In genomic region chr3L:4365197-4365596, dm6 we compare ENCODE assay signal across 4 fruit fly cellular contexts.
TF ChIP-seq lines count a peak whose summit lies in the region.

Gene CG33514, plus strand, starts transcription at chr3L:4365434.

- no peak for TF ChIP-seq CTCF in whole organism, embryonic (GFP tag; optimal IDR thresholded peaks at IDR 0.05; lab: Kevin White, UChicago)

TF ChIP-seq in whole organism, adult, 20 proteins besides CTCF, POLR2A, EP300 and RAD21:
- peak; percentile 53 for TF ChIP-seq cic (GFP tag; optimal IDR thresholded peaks at IDR 0.05; lab: Kevin White, UChicago)
- TF ChIP-seq toe (GFP tag; optimal IDR thresholded peaks at IDR 0.05; lab: Kevin White, UChicago), result no peak

TF ChIP-seq in whole organism, embryonic, 481 proteins besides CTCF, POLR2A, EP300 and RAD21:
- TF ChIP-seq Med (GFP tag; lab: Kevin White, UChicago) (peak; percentile 25), CG1647 (GFP tag; optimal IDR thresholded peaks at IDR 0.05; lab: Kevin White, UChicago) (no peak), Lhr (GFP tag; optimal IDR thresholded peaks at IDR 0.05; lab: Kevin White, UChicago) (no peak), CoRest (tag; optimal IDR thresholded peaks at IDR 0.05; lab: Kevin White, UChicago) (no peak), chm (GFP tag; IDR thresholded peaks at IDR 0.05; lab: Robert Waterston, UW) (0 out of 2 replicates have a peak, but pooled peaks have one; percentile 3), cato (GFP tag; optimal IDR thresholded peaks at IDR 0.05; lab: Kevin White, UChicago; ENCODE audit: borderline replicate concordance) (no peak), CG43689 (GFP tag; IDR thresholded peaks at IDR 0.05; lab: Robert Waterston, UW) (no peak), sug (tag; optimal IDR thresholded peaks at IDR 0.05; lab: Kevin White, UChicago) (peak; percentile 77), CG1603 (tag; optimal IDR thresholded peaks at IDR 0.05; lab: Kevin White, UChicago) (no peak), trh (GFP tag; optimal IDR thresholded peaks at IDR 0.05; lab: Kevin White, UChicago) (no peak), bigmax (GFP tag; optimal IDR thresholded peaks at IDR 0.05; lab: Kevin White, UChicago) (no peak), exex (tag; optimal IDR thresholded peaks at IDR 0.05; lab: Kevin White, UChicago) (peak; percentile 94), CG5953 (GFP tag; IDR thresholded peaks at IDR 0.05; lab: Robert Waterston, UW) (no peak), grn (GFP tag; optimal IDR thresholded peaks at IDR 0.05; lab: Kevin White, UChicago) (peak; percentile 46), Lim3 (GFP tag; IDR thresholded peaks at IDR 0.05; lab: Robert Waterston, UW) (no peak), ato (GFP tag; IDR thresholded peaks at IDR 0.05; lab: Robert Waterston, UW; ENCODE audit: partially characterized antibody) (no peak), mirr (GFP tag; optimal IDR thresholded peaks at IDR 0.05; lab: Kevin White, UChicago) (peak; percentile 2), trem (tag; optimal IDR thresholded peaks at IDR 0.05; lab: Kevin White, UChicago) (no peak), HLH54F (GFP tag; optimal IDR thresholded peaks at IDR 0.05; lab: Kevin White, UChicago) (no peak)

TF ChIP-seq in whole organism, prepupa, 60 proteins besides CTCF, POLR2A, EP300 and RAD21:
- no peak for TF ChIP-seq Hr39 (GFP tag; optimal IDR thresholded peaks at IDR 0.05; lab: Kevin White, UChicago)
- TF ChIP-seq vri (GFP tag; optimal IDR thresholded peaks at IDR 0.05; lab: Kevin White, UChicago), result peak; percentile 73
- TF ChIP-seq CG3919 (GFP tag; optimal IDR thresholded peaks at IDR 0.05; lab: Kevin White, UChicago), result no peak

TF ChIP-seq in whole organism, wandering third instar larva, 38 proteins besides CTCF, POLR2A, EP300 and RAD21:
- TF ChIP-seq Hr78 (GFP tag; optimal IDR thresholded peaks at IDR 0.05; lab: Kevin White, UChicago), result no peak
- peak; percentile 51 for TF ChIP-seq CrebA (GFP tag; optimal IDR thresholded peaks at IDR 0.05; lab: Kevin White, UChicago; ENCODE audit: borderline replicate concordance)
